Fruit fly (Drosophila melanogaster): ENCODE measurements around the gene CG42834.
"Not testable (repeated sequence)": the region's sequence is repeated elsewhere in the genome, so short reads cannot be mapped to it uniquely, and the experiment has no call there.

Gene CG42834

dm6 chr3R:17449402-17449801 lies 30.8 kb downstream of the CG42834 start:
- TF ChIP-seq pad (GFP tag; optimal IDR thresholded peaks at IDR 0.05) = no peak
- TF ChIP-seq bab1 (GFP tag; optimal IDR thresholded peaks at IDR 0.05) = no peak
- TF ChIP-seq Crg-1 (GFP tag; optimal IDR thresholded peaks at IDR 0.05) = no peak
- TF ChIP-seq ovo (GFP tag; optimal IDR thresholded peaks at IDR 0.05) = no peak
- TF ChIP-seq CG11617 (GFP tag; optimal IDR thresholded peaks at IDR 0.05) = no peak
- TF ChIP-seq Hr96 (GFP tag; optimal IDR thresholded peaks at IDR 0.05) = no peak
- TF ChIP-seq CG5204 (GFP tag; optimal IDR thresholded peaks at IDR 0.05) = no peak
- no peak for TF ChIP-seq cic (GFP tag; optimal IDR thresholded peaks at IDR 0.05)
- no peak for TF ChIP-seq toe (GFP tag; optimal IDR thresholded peaks at IDR 0.05)
- TF ChIP-seq kay (GFP tag; ENCODE audit: borderline replicate concordance) = no peak
- TF ChIP-seq Mnt (GFP tag; optimal IDR thresholded peaks at IDR 0.05) = no peak
- no peak for TF ChIP-seq CG7045 (GFP tag; optimal IDR thresholded peaks at IDR 0.05)
- no peak for TF ChIP-seq CG7101 (tag; optimal IDR thresholded peaks at IDR 0.05)
- no peak for TF ChIP-seq cnc (optimal IDR thresholded peaks at IDR 0.05)
- no peak for TF ChIP-seq CG1620 (GFP tag; optimal IDR thresholded peaks at IDR 0.05)
- no peak for TF ChIP-seq tj (GFP tag; optimal IDR thresholded peaks at IDR 0.05)

dm6 chr3R:17456676-17457075 lies 38.1 kb downstream of the CG42834 start, which contains the start of gene CG14330:
Gene CG14330, minus strand, starts transcription at chr3R:17456776.
- not testable (repeated sequence) for TF ChIP-seq Mnt (GFP tag; optimal IDR thresholded peaks at IDR 0.05); CG7101 (tag; optimal IDR thresholded peaks at IDR 0.05); CG1620 (GFP tag; optimal IDR thresholded peaks at IDR 0.05)

Measured in whole organism, adult.